Fruit fly (Drosophila melanogaster) whole organism, embryonic: ENCODE data around the gene MP1.

Source experiments
- Asciz ChIP-seq: fragments of 200-800 bp; sonication (Bioruptor generic); optimal IDR thresholded peaks from 2 replicates; lab custom pipeline; 2017; ENCODE audit warnings: missing biosample characterization, mild to moderate bottlenecking, missing genetic modification characterization, missing genetic modification reagents
- Awh ChIP-seq: fragments of 200-800 bp; sonication (Bioruptor generic); IDR thresholded peaks from 2 replicates; pipeline ENCODE4, ENCODE4 v1.3.6; 2022; ENCODE audit warnings: missing biosample characterization, missing genetic modification characterization
- Bgb ChIP-seq: fragments of 200-800 bp; sonication (Bioruptor generic); IDR thresholded peaks from 2 replicates; pipeline ENCODE4 v1.3.6; 2022; ENCODE audit warnings: missing biosample characterization, missing genetic modification characterization; ENCODE audit not compliant: partially characterized antibody
- CG10147 ChIP-seq: fragments of 200-800 bp; sonication (Bioruptor generic); optimal IDR thresholded peaks from 2 replicates; lab custom pipeline; 2019; ENCODE audit warnings: missing biosample characterization, mild to moderate bottlenecking, missing genetic modification characterization, moderate library complexity
- CG10274 ChIP-seq: fragments of 200-800 bp; sonication (Bioruptor generic); optimal IDR thresholded peaks from 3 replicates; lab custom pipeline; 2017; ENCODE audit warnings: missing biosample characterization, mild to moderate bottlenecking, missing genetic modification characterization
- CG11695 ChIP-seq: fragments of 200-800 bp; sonication (Bioruptor generic); IDR thresholded peaks from 3 replicates; pipeline ENCODE4 v1.3.6; 2022; ENCODE audit warnings: missing biosample characterization, missing genetic modification characterization
- CG12104 ChIP-seq: fragments of 200-800 bp; sonication (Bioruptor generic); optimal IDR thresholded peaks from 3 replicates; lab custom pipeline; 2016; ENCODE audit warnings: missing biosample characterization, missing genetic modification characterization
- CG12299 ChIP-seq: fragments of 200-800 bp; sonication (Bioruptor generic); optimal IDR thresholded peaks from 2 replicates; lab custom pipeline; 2018; ENCODE audit warnings: missing biosample characterization, mild to moderate bottlenecking, missing genetic modification characterization
- CG13424 ChIP-seq: fragments of 200-800 bp; sonication (Bioruptor generic); optimal IDR thresholded peaks from 2 replicates; lab custom pipeline; 2019; ENCODE audit warnings: missing biosample characterization, mild to moderate bottlenecking, missing genetic modification characterization, moderate library complexity
- CG13624 ChIP-seq: fragments of 200-800 bp; sonication (Bioruptor generic); optimal IDR thresholded peaks from 2 replicates; lab custom pipeline; 2016; ENCODE audit warnings: missing biosample characterization, missing genetic modification characterization
- CG1832 ChIP-seq: fragments of 200-800 bp; sonication (Bioruptor generic); optimal IDR thresholded peaks from 2 replicates; lab custom pipeline; 2017; ENCODE audit warnings: missing biosample characterization, mild to moderate bottlenecking, missing genetic modification characterization, inconsistent platforms
- CG18476 ChIP-seq: fragments of 200-800 bp; sonication (Bioruptor generic); optimal IDR thresholded peaks from 2 replicates; lab custom pipeline; 2016; ENCODE audit warnings: missing biosample characterization, mild to moderate bottlenecking, missing genetic modification characterization
- CG4282 ChIP-seq: fragments of 200-800 bp; sonication (Bioruptor generic); optimal IDR thresholded peaks from 2 replicates; lab custom pipeline; 2016; ENCODE audit warnings: missing biosample characterization, missing genetic modification characterization
- CG43689 ChIP-seq: fragments of 200-800 bp; sonication (Bioruptor generic); IDR thresholded peaks from 2 replicates; pipeline ENCODE4 v1.3.6; 2022; ENCODE audit warnings: missing biosample characterization, missing genetic modification characterization
- CG6791 ChIP-seq: fragments of 200-800 bp; sonication (Bioruptor generic); IDR thresholded peaks from 3 replicates; pipeline ENCODE4 v1.3.6; 2022; ENCODE audit warnings: missing biosample characterization, missing genetic modification characterization; ENCODE audit not compliant: partially characterized antibody
- CG7556 ChIP-seq: fragments of 200-800 bp; sonication (Bioruptor generic); optimal IDR thresholded peaks from 2 replicates; lab custom pipeline; 2017; ENCODE audit warnings: missing biosample characterization, mild to moderate bottlenecking, missing genetic modification characterization
- CG7839 ChIP-seq: fragments of 200-800 bp; sonication (Bioruptor generic); optimal IDR thresholded peaks from 3 replicates; lab custom pipeline; 2018; ENCODE audit warnings: missing biosample characterization, mild to moderate bottlenecking, missing genetic modification characterization, moderate library complexity
- CG8281 ChIP-seq: fragments of 200-800 bp; sonication (Bioruptor generic); optimal IDR thresholded peaks from 2 replicates; lab custom pipeline; 2018; ENCODE audit warnings: missing biosample characterization, mild to moderate bottlenecking, missing genetic modification characterization, moderate library complexity
- CG8478 ChIP-seq: fragments of >200 bp; optimal IDR thresholded peaks from 2 replicates; lab custom pipeline; 2018
- Deaf1 ChIP-seq: fragments of 200-800 bp; optimal IDR thresholded peaks from 3 replicates; lab custom pipeline; 2019; ENCODE audit warnings: missing biosample characterization, mild to moderate bottlenecking, missing genetic modification characterization, moderate library complexity
- Fer2 ChIP-seq: fragments of 200-800 bp; sonication (Bioruptor generic); optimal IDR thresholded peaks from 2 replicates; lab custom pipeline; 2018; ENCODE audit warnings: missing biosample characterization, mild to moderate bottlenecking, missing genetic modification characterization, moderate library complexity
- H2.0 ChIP-seq: fragments of 200-800 bp; sonication (Bioruptor generic); IDR thresholded peaks from 2 replicates; pipeline ENCODE4 v1.3.6; 2022; ENCODE audit warnings: missing biosample characterization, missing genetic modification characterization
- HLHmδ ChIP-seq: fragments of 200-800 bp; sonication (Bioruptor generic); optimal IDR thresholded peaks from 2 replicates; lab custom pipeline; 2018; ENCODE audit warnings: missing biosample characterization, mild to moderate bottlenecking, missing genetic modification characterization, moderate library complexity
- Lpt ChIP-seq: fragments of >200 bp; optimal IDR thresholded peaks from 2 replicates; lab custom pipeline; 2018; ENCODE audit warnings: missing biosample characterization, missing genetic modification characterization
- Mes4 ChIP-seq: fragments of 200-800 bp; sonication (Bioruptor generic); optimal IDR thresholded peaks from 2 replicates; lab custom pipeline; 2016; ENCODE audit warnings: missing biosample characterization, missing genetic modification characterization
- NC2β ChIP-seq: fragments of 200-800 bp; sonication (Bioruptor generic); optimal IDR thresholded peaks from 2 replicates; lab custom pipeline; 2016; ENCODE audit warnings: missing biosample characterization, missing genetic modification characterization
- Nf-YB ChIP-seq: fragments of 200-800 bp; sonication (Bioruptor generic); optimal IDR thresholded peaks from 3 replicates; lab custom pipeline; 2019; ENCODE audit warnings: missing biosample characterization, mild to moderate bottlenecking, missing genetic modification characterization, moderate library complexity
- Nf-YC ChIP-seq: fragments of 200-800 bp; optimal IDR thresholded peaks from 3 replicates; lab custom pipeline; 2019; ENCODE audit warnings: missing biosample characterization, mild to moderate bottlenecking, missing genetic modification characterization, moderate library complexity
- Oli ChIP-seq: fragments of 200-800 bp; sonication (Bioruptor generic); optimal IDR thresholded peaks from 2 replicates; lab custom pipeline; 2018; ENCODE audit warnings: missing biosample characterization, mild to moderate bottlenecking, missing genetic modification characterization, moderate library complexity
- Scr ChIP-seq: fragments of 200-800 bp; sonication (Bioruptor generic); IDR thresholded peaks from 2 replicates; pipeline ENCODE4 v1.3.6; 2022; ENCODE audit warnings: missing biosample characterization, missing genetic modification characterization; ENCODE audit not compliant: partially characterized antibody
- Six4 ChIP-seq: fragments of 200-800 bp; sonication (Bioruptor generic); optimal IDR thresholded peaks from 2 replicates; lab custom pipeline; 2016; ENCODE audit warnings: missing biosample characterization, missing genetic modification characterization
- Usf ChIP-seq: fragments of 200-800 bp; sonication (Bioruptor generic); optimal IDR thresholded peaks from 2 replicates; lab custom pipeline; 2017; ENCODE audit warnings: missing genotype, missing biosample characterization, missing genetic modification characterization
- cad ChIP-seq: fragments of >200 bp; optimal IDR thresholded peaks from 2 replicates; lab custom pipeline; 2017; ENCODE audit warnings: missing biosample characterization, missing genetic modification characterization
- cato ChIP-seq: fragments of 200-800 bp; sonication (Bioruptor generic); optimal IDR thresholded peaks from 2 replicates; lab custom pipeline; 2016; ENCODE audit warnings: missing biosample characterization, missing genetic modification characterization, borderline replicate concordance
- cg ChIP-seq: fragments of 200-800 bp; sonication (Bioruptor generic); optimal IDR thresholded peaks from 3 replicates; lab custom pipeline; 2019; ENCODE audit warnings: missing biosample characterization, mild to moderate bottlenecking, missing genetic modification characterization, moderate library complexity
- ci ChIP-seq: fragments of 200-800 bp; sonication (Bioruptor generic); IDR thresholded peaks from 3 replicates; pipeline ENCODE4 v1.3.6; 2022; ENCODE audit warnings: missing biosample characterization, missing genetic modification characterization
- croc ChIP-seq: fragments of 200-800 bp; sonication (Bioruptor generic); conservative IDR thresholded peaks from 3 replicates; pipeline ENCODE4 v1.3.6; 2022; ENCODE audit warnings: missing biosample characterization, missing genetic modification characterization
- dysf ChIP-seq: fragments of 200-800 bp; sonication (Bioruptor generic); IDR thresholded peaks from 3 replicates; pipeline ENCODE4 v1.3.6; 2022; ENCODE audit warnings: missing biosample characterization, missing genetic modification characterization
- ewg ChIP-seq: fragments of 200-800 bp; sonication (Bioruptor generic); optimal IDR thresholded peaks from 3 replicates; lab custom pipeline; 2017; ENCODE audit warnings: mild to moderate bottlenecking, missing biosample characterization, missing genetic modification reagents, missing genetic modification characterization
- grn ChIP-seq: fragments of 200-800 bp; sonication (Bioruptor generic); optimal IDR thresholded peaks from 3 replicates; lab custom pipeline; 2017; ENCODE audit warnings: missing biosample characterization, missing genetic modification characterization
- gsb ChIP-seq: fragments of 200-800 bp; sonication (Bioruptor generic); IDR thresholded peaks from 2 replicates; pipeline ENCODE4 v1.3.6; 2022; ENCODE audit warnings: missing biosample characterization, missing genetic modification characterization
- gsb-n ChIP-seq: fragments of 200-800 bp; sonication (Bioruptor generic); optimal IDR thresholded peaks from 3 replicates; lab custom pipeline; 2018; ENCODE audit warnings: missing biosample characterization, mild to moderate bottlenecking, missing genetic modification characterization
- gt ChIP-seq: fragments of 200-800 bp; sonication (Bioruptor generic); IDR thresholded peaks from 2 replicates; pipeline ENCODE4 v1.3.6; 2022; ENCODE audit warnings: missing biosample characterization, missing genetic modification characterization
- ham ChIP-seq: fragments of 200-800 bp; sonication (Bioruptor generic); IDR thresholded peaks from 2 replicates; pipeline ENCODE4 v1.3.6; 2022; ENCODE audit warnings: missing biosample characterization, missing genetic modification characterization
- kni ChIP-seq: fragments of 200-800 bp; sonication (Bioruptor generic); optimal IDR thresholded peaks from 3 replicates; lab custom pipeline; 2017; ENCODE audit warnings: mild to moderate bottlenecking, missing biosample characterization, missing genetic modification reagents, missing genetic modification characterization
- phol ChIP-seq: fragments of 200-800 bp; sonication (Bioruptor generic); optimal IDR thresholded peaks from 3 replicates; lab custom pipeline; 2018; ENCODE audit warnings: missing biosample characterization, mild to moderate bottlenecking, missing genetic modification characterization, moderate library complexity
- sima ChIP-seq: fragments of 200-800 bp; sonication (Bioruptor generic); optimal IDR thresholded peaks from 2 replicates; lab custom pipeline; 2016; ENCODE audit warnings: missing biosample characterization, missing genetic modification characterization
- sqz ChIP-seq: fragments of 200-800 bp; sonication (Bioruptor generic); optimal IDR thresholded peaks from 3 replicates; lab custom pipeline; 2018; ENCODE audit warnings: missing biosample characterization, mild to moderate bottlenecking, missing genetic modification characterization
- sr ChIP-seq: fragments of 200-800 bp; sonication (Bioruptor generic); IDR thresholded peaks from 3 replicates; pipeline ENCODE4 v1.3.6; 2022; ENCODE audit warnings: missing biosample characterization, missing genetic modification characterization
- tgo ChIP-seq: fragments of 200-800 bp; sonication (Bioruptor generic); IDR thresholded peaks from 3 replicates; pipeline ENCODE4 v1.3.6; 2022; ENCODE audit warnings: missing biosample characterization, missing genetic modification characterization
- unc-4 ChIP-seq: fragments of 200-800 bp; sonication (Bioruptor generic); IDR thresholded peaks from 2 replicates; pipeline ENCODE4 v1.3.6; 2022; ENCODE audit warnings: missing biosample characterization, missing genetic modification characterization; ENCODE audit not compliant: partially characterized antibody
- zfh1 ChIP-seq: fragments of 200-800 bp; sonication (Bioruptor generic); IDR thresholded peaks from 3 replicates; pipeline ENCODE4 v1.3.6; 2022; ENCODE audit warnings: missing biosample characterization, missing genetic modification characterization

MP1 gene

DNA sequence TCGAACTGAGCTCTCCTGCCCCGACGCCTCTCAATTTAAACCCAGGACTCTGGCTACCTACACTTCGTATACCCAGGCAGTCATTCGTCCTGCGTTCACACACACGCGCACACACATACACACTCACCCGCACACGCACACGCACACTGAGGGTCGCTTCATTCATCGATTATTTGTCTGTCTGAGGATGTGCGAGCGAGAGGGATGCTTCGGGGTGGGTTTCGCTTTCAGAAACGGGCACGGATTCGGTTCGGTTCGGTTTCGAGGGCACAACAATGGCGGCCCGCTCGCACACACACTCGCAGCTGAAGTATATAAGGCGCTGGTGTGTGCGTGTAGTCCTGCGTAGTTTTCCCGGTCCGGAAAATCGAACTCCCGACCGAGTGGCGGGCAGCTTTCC, 38.9 kb downstream of the MP1 start, which contains the start of gene hkb (continued):
- no peak for TF ChIP-seq CG18476 (GFP tag; lab: Kevin White, UChicago)
- TF ChIP-seq ham (GFP tag; lab: Robert Waterston, UW): no peak
- TF ChIP-seq CG11695 (GFP tag; lab: Robert Waterston, UW): no peak
- no peak for TF ChIP-seq CG43689
- no peak; the same call in 1 of the 2 replicates for TF ChIP-seq Bgb
- no peak for TF ChIP-seq croc (GFP tag; lab: Robert Waterston, UW)
- TF ChIP-seq cg (GFP tag; lab: Kevin White, UChicago): peak; percentile 95
- TF ChIP-seq CG4282: no peak
- TF ChIP-seq gsb-n (tag; lab: Kevin White, UChicago): peak; percentile 89
- TF ChIP-seq Deaf1: peak; percentile 91
- TF ChIP-seq CG1832 (GFP tag; lab: Kevin White, UChicago): peak; percentile 81
- no peak for TF ChIP-seq Asciz (GFP tag; lab: Kevin White, UChicago)
- no peak for TF ChIP-seq CG8281 (tag; lab: Kevin White, UChicago)
- no peak for TF ChIP-seq tgo (GFP tag; lab: Robert Waterston, UW)
- peak; percentile 15 for TF ChIP-seq cad (GFP tag; lab: Kevin White, UChicago)
- TF ChIP-seq CG7839 (tag; lab: Kevin White, UChicago): no peak
- no peak for TF ChIP-seq Oli (tag; lab: Kevin White, UChicago)
- peak; percentile 70 for TF ChIP-seq phol (tag; lab: Kevin White, UChicago)
- TF ChIP-seq Awh: no peak
- no peak for TF ChIP-seq CG13424 (tag; lab: Kevin White, UChicago)
- peak; percentile 42 for TF ChIP-seq ewg (GFP tag; lab: Kevin White, UChicago)
- no peak for TF ChIP-seq gt (GFP tag; lab: Robert Waterston, UW)
- peak; percentile 24 for TF ChIP-seq CG8478 (lab: Kevin White, UChicago)
- TF ChIP-seq kni: peak; percentile 34
- TF ChIP-seq dysf (GFP tag; lab: Robert Waterston, UW): no peak
- TF ChIP-seq CG12104 (GFP tag; lab: Kevin White, UChicago): no peak
- no peak for TF ChIP-seq CG13624 (GFP tag; lab: Kevin White, UChicago)
- TF ChIP-seq H2.0: no peak
- TF ChIP-seq Mes4 (GFP tag; lab: Kevin White, UChicago): no peak
- no peak for TF ChIP-seq NC2β
- no peak for TF ChIP-seq Six4 (GFP tag; lab: Kevin White, UChicago)
- no peak for TF ChIP-seq CG10147 (GFP tag; lab: Kevin White, UChicago)
- no peak for TF ChIP-seq gsb (GFP tag; lab: Robert Waterston, UW)
- no peak for TF ChIP-seq sr
- TF ChIP-seq CG6791 (GFP tag; lab: Robert Waterston, UW): 0 out of 3 replicates have a peak, but pooled peaks have one; percentile 10
- TF ChIP-seq Scr (GFP tag; lab: Robert Waterston, UW): no peak
- no peak for TF ChIP-seq Usf (GFP tag; lab: Kevin White, UChicago)
- TF ChIP-seq Nf-YC: peak; percentile 94
- TF ChIP-seq HLHmδ (GFP tag; lab: Kevin White, UChicago): no peak
- no peak for TF ChIP-seq grn (GFP tag; lab: Kevin White, UChicago)
- no peak for TF ChIP-seq CG7556 (GFP tag; lab: Kevin White, UChicago)
- TF ChIP-seq CG10274 (GFP tag; lab: Kevin White, UChicago): no peak
- no peak for TF ChIP-seq CG12299 (tag; lab: Kevin White, UChicago)
- no peak for TF ChIP-seq ci
- no peak for TF ChIP-seq Fer2 (tag; lab: Kevin White, UChicago)
- no peak for TF ChIP-seq Lpt (GFP tag; lab: Kevin White, UChicago)
- TF ChIP-seq cato: no peak
- no peak for TF ChIP-seq sima (GFP tag; lab: Kevin White, UChicago)
- peak; percentile 94 for TF ChIP-seq Nf-YB (GFP tag; lab: Kevin White, UChicago)
- TF ChIP-seq zfh1 (GFP tag; lab: Robert Waterston, UW): no peak
- TF ChIP-seq sqz (GFP tag; lab: Kevin White, UChicago): no peak
- TF ChIP-seq unc-4 (GFP tag; lab: Robert Waterston, UW): no peak
